Worm (Caenorhabditis elegans) whole organism, L3 larva: Measurements from ENCODE around the gene C08E3.14.
"Not testable (repeated sequence)": the region's sequence is repeated elsewhere in the genome, so short reads cannot be mapped to it uniquely, and the experiment has no call there.

Experiments used
- ZK546.5 ChIP-seq: sonication (generic microtip); optimal IDR thresholded peaks from 2 replicates; lab custom pipeline; 2017; ENCODE audit warnings: missing biosample characterization, missing genetic modification characterization
- ceh-16 ChIP-seq: sonication (generic microtip); optimal IDR thresholded peaks from 2 replicates; lab custom pipeline; 2017; ENCODE audit warnings: missing biosample characterization, missing genetic modification characterization

- not testable (repeated sequence) for TF ChIP-seq ceh-16; ZK546.5 (tag; lab: Kevin White, UChicago)
Measured at ce11 chrII:1633490-1633889, 7.7 kb downstream of the C08E3.14 start, which contains the start of gene C08E3.1.
